Fruit fly (Drosophila melanogaster) whole organism, embryonic: ENCODE measurements around the gene CG42716.

Experiments used
- Atf6 ChIP-seq: fragments of 200-800 bp; sonication (Bioruptor generic); IDR thresholded peaks from 2 replicates; pipeline ENCODE4 v1.3.6; 2022; ENCODE audit warnings: missing biosample characterization, missing genetic modification characterization
- BtbVII ChIP-seq: fragments of 200-800 bp; sonication (Bioruptor generic); optimal IDR thresholded peaks from 3 replicates; lab custom pipeline; 2017; ENCODE audit warnings: missing biosample characterization, mild to moderate bottlenecking, missing genetic modification characterization
- CG10431 ChIP-seq: fragments of 200-800 bp; sonication (Bioruptor generic); optimal IDR thresholded peaks from 3 replicates; lab custom pipeline; 2018; ENCODE audit warnings: missing biosample characterization, mild to moderate bottlenecking, missing genetic modification characterization
- CG10462 ChIP-seq: fragments of 200-800 bp; sonication (Bioruptor generic); optimal IDR thresholded peaks from 2 replicates; lab custom pipeline; 2016; ENCODE audit warnings: missing biosample characterization, missing genetic modification characterization
- CG14050 ChIP-seq: fragments of 200-800 bp; sonication (Bioruptor generic); IDR thresholded peaks from 3 replicates; pipeline ENCODE4 v1.3.6; 2022; ENCODE audit warnings: missing biosample characterization, missing genetic modification characterization
- CG14441 ChIP-seq: fragments of 200-800 bp; sonication (Bioruptor generic); IDR thresholded peaks from 2 replicates; pipeline ENCODE4 v1.3.6; 2022; ENCODE audit warnings: missing biosample characterization, missing genetic modification characterization
- CG1603 ChIP-seq: fragments of 200-800 bp; sonication (Bioruptor generic); optimal IDR thresholded peaks from 2 replicates; lab custom pipeline; 2019; ENCODE audit warnings: missing biosample characterization, mild to moderate bottlenecking, missing genetic modification characterization, moderate library complexity
- CG1792 ChIP-seq: fragments of 200-800 bp; sonication (Bioruptor generic); optimal IDR thresholded peaks from 2 replicates; lab custom pipeline; 2016; ENCODE audit warnings: missing biosample characterization, missing genetic modification characterization
- CG18764 ChIP-seq: fragments of 200-800 bp; sonication (Bioruptor generic); optimal IDR thresholded peaks from 3 replicates; lab custom pipeline; 2016; ENCODE audit warnings: missing biosample characterization, missing genetic modification characterization
- CG34376 ChIP-seq: fragments of 200-800 bp; sonication (Bioruptor generic); optimal IDR thresholded peaks from 2 replicates; lab custom pipeline; 2018; ENCODE audit warnings: missing biosample characterization, mild to moderate bottlenecking, missing genetic modification characterization
- CG3838 ChIP-seq: fragments of 200-800 bp; sonication (Bioruptor generic); optimal IDR thresholded peaks from 3 replicates; lab custom pipeline; 2016; ENCODE audit warnings: missing biosample characterization, missing genetic modification characterization
- CG4360 ChIP-seq: fragments of 200-800 bp; sonication (Bioruptor generic); IDR thresholded peaks from 2 replicates; pipeline ENCODE4 v1.3.6; 2022; ENCODE audit warnings: missing biosample characterization, missing genetic modification characterization
- CG8089 ChIP-seq: fragments of 200-800 bp; sonication (Bioruptor generic); optimal IDR thresholded peaks from 3 replicates; lab custom pipeline; 2016; ENCODE audit warnings: missing biosample characterization, missing genetic modification characterization
- CoRest ChIP-seq: fragments of 200-800 bp; sonication (Bioruptor generic); optimal IDR thresholded peaks from 3 replicates; lab custom pipeline; 2018; ENCODE audit warnings: missing biosample characterization, mild to moderate bottlenecking, missing genetic modification characterization, moderate library complexity
- D ChIP-seq, 2 experiments: fragments of 200-800 bp in 1 of 2; fragments of >200 bp in 1 of 2; sonication (Bioruptor generic) in 1 of 2; optimal IDR thresholded peaks; 2 replicates in 1 of 2; 3 replicates in 1 of 2; lab custom pipeline; 2017; ENCODE audit warnings: mild to moderate bottlenecking in 1 of 2, missing biosample characterization in 1 of 2, missing genetic modification characterization in 1 of 2, missing genetic modification reagents in 1 of 2
- Deaf1 ChIP-seq: fragments of 200-800 bp; optimal IDR thresholded peaks from 3 replicates; lab custom pipeline; 2019; ENCODE audit warnings: missing biosample characterization, mild to moderate bottlenecking, missing genetic modification characterization, moderate library complexity
- Dip2 ChIP-seq: fragments of 200-800 bp; sonication (Bioruptor generic); IDR thresholded peaks from 2 replicates; pipeline ENCODE4 v1.3.6; 2022; ENCODE audit warnings: missing biosample characterization, missing genetic modification characterization
- E2f2 ChIP-seq: fragments of 200-800 bp; sonication (Bioruptor generic); IDR thresholded peaks from 2 replicates; pipeline ENCODE4 v1.3.6; 2022; ENCODE audit warnings: missing biosample characterization, missing genetic modification characterization
- HHEX ChIP-seq: fragments of 200-800 bp; sonication (Bioruptor generic); optimal IDR thresholded peaks from 3 replicates; lab custom pipeline; 2017; ENCODE audit warnings: missing biosample characterization, mild to moderate bottlenecking, missing genetic modification characterization, missing genetic modification reagents
- HLH4C ChIP-seq: fragments of 200-800 bp; sonication (Bioruptor generic); IDR thresholded peaks from 3 replicates; pipeline ENCODE4 v1.3.6; 2022; ENCODE audit warnings: missing biosample characterization, missing genetic modification characterization; ENCODE audit not compliant: partially characterized antibody
- Hand ChIP-seq: fragments of 200-800 bp; sonication (Bioruptor generic); optimal IDR thresholded peaks from 2 replicates; lab custom pipeline; 2017; ENCODE audit warnings: mild to moderate bottlenecking, missing biosample characterization, missing genetic modification reagents, missing genetic modification characterization
- HmgZ ChIP-seq: fragments of 200-800 bp; sonication (Bioruptor generic); optimal IDR thresholded peaks from 2 replicates; lab custom pipeline; 2018; ENCODE audit warnings: missing biosample characterization, mild to moderate bottlenecking, missing genetic modification characterization
- Max ChIP-seq: fragments of 200-800 bp; sonication (Bioruptor generic); optimal IDR thresholded peaks from 2 replicates; lab custom pipeline; 2016; ENCODE audit warnings: missing biosample characterization, mild to moderate bottlenecking, missing genetic modification characterization
- Xbp1 ChIP-seq: fragments of 200-800 bp; sonication (Bioruptor generic); optimal IDR thresholded peaks from 3 replicates; lab custom pipeline; 2016; ENCODE audit warnings: missing biosample characterization, mild to moderate bottlenecking, missing genetic modification characterization
- al ChIP-seq: fragments of 200-800 bp; sonication (Bioruptor generic); IDR thresholded peaks from 2 replicates; pipeline ENCODE4 v1.3.6; 2022; ENCODE audit warnings: missing biosample characterization, missing genetic modification characterization
- ap ChIP-seq: fragments of 200-800 bp; sonication (Bioruptor generic); IDR thresholded peaks from 2 replicates; pipeline ENCODE4 v1.3.6; 2022; ENCODE audit warnings: missing biosample characterization, missing genetic modification characterization
- ase ChIP-seq: fragments of 200-800 bp; sonication (Bioruptor generic); IDR thresholded peaks from 3 replicates; pipeline ENCODE4 v1.3.6; 2022; ENCODE audit warnings: missing biosample characterization, missing genetic modification characterization
- ato ChIP-seq: fragments of 200-800 bp; sonication (Bioruptor generic); IDR thresholded peaks from 2 replicates; pipeline ENCODE4 v1.3.6; 2022; ENCODE audit warnings: missing biosample characterization, missing genetic modification characterization; ENCODE audit not compliant: partially characterized antibody
- bigmax ChIP-seq: fragments of 200-800 bp; sonication (Bioruptor generic); optimal IDR thresholded peaks from 2 replicates; lab custom pipeline; 2018; ENCODE audit warnings: missing biosample characterization, mild to moderate bottlenecking, missing genetic modification characterization
- btn ChIP-seq: fragments of 200-800 bp; sonication (Bioruptor generic); optimal IDR thresholded peaks from 2 replicates; lab custom pipeline; 2016; ENCODE audit warnings: missing biosample characterization, missing genetic modification characterization
- chinmo ChIP-seq: fragments of 200-800 bp; sonication (Bioruptor generic); IDR thresholded peaks from 4 replicates; pipeline ENCODE4 v1.3.6; 2022; ENCODE audit warnings: missing biosample characterization, missing genetic modification characterization; ENCODE audit not compliant: partially characterized antibody
- croc ChIP-seq: fragments of 200-800 bp; sonication (Bioruptor generic); conservative IDR thresholded peaks from 3 replicates; pipeline ENCODE4 v1.3.6; 2022; ENCODE audit warnings: missing biosample characterization, missing genetic modification characterization
- fd96Cb ChIP-seq: fragments of 200-800 bp; sonication (Bioruptor generic); optimal IDR thresholded peaks from 2 replicates; lab custom pipeline; 2018; ENCODE audit warnings: missing biosample characterization, mild to moderate bottlenecking, missing genetic modification characterization, moderate library complexity
- gsb-n ChIP-seq: fragments of 200-800 bp; sonication (Bioruptor generic); optimal IDR thresholded peaks from 3 replicates; lab custom pipeline; 2018; ENCODE audit warnings: missing biosample characterization, mild to moderate bottlenecking, missing genetic modification characterization
- hkb ChIP-seq, 2 experiments: fragments of 200-800 bp in 1 of 2; fragments of >200 bp in 1 of 2; sonication (Bioruptor generic) in 1 of 2; IDR thresholded peaks in 1 of 2; optimal IDR thresholded peaks in 1 of 2; 2 replicates each; pipeline versions ENCODE4 v1.3.6 to Lab custom; 2017 to 2022; ENCODE audit warnings: missing biosample characterization in 1 of 2, missing genetic modification characterization in 1 of 2
- nerfin-2 ChIP-seq: fragments of 200-800 bp; sonication (Bioruptor generic); IDR thresholded peaks from 2 replicates; pipeline ENCODE4 v1.3.6; 2022; ENCODE audit warnings: missing biosample characterization, missing genetic modification characterization; ENCODE audit not compliant: partially characterized antibody
- nom ChIP-seq: fragments of 200-800 bp; sonication (Bioruptor generic); optimal IDR thresholded peaks from 2 replicates; lab custom pipeline; 2017; ENCODE audit warnings: missing biosample characterization, missing genetic modification characterization, mild to moderate bottlenecking, moderate library complexity, missing genetic modification reagents
- odd ChIP-seq: fragments of 200-800 bp; sonication (Bioruptor generic); optimal IDR thresholded peaks from 2 replicates; lab custom pipeline; 2017; ENCODE audit warnings: missing biosample characterization, mild to moderate bottlenecking, missing genetic modification characterization
- p53 ChIP-seq: fragments of 200-800 bp; sonication (Bioruptor generic); optimal IDR thresholded peaks from 2 replicates; lab custom pipeline; 2016; ENCODE audit warnings: missing biosample characterization, missing genetic modification characterization
- ro ChIP-seq: fragments of 200-800 bp; sonication (Bioruptor generic); IDR thresholded peaks from 2 replicates; pipeline ENCODE4 v1.3.6; 2022; ENCODE audit warnings: missing biosample characterization, missing genetic modification characterization
- sim ChIP-seq: fragments of 200-800 bp; sonication (Bioruptor generic); IDR thresholded peaks from 2 replicates; pipeline ENCODE4 v1.3.6; 2022; ENCODE audit warnings: missing biosample characterization, missing genetic modification characterization
- slp2 ChIP-seq: fragments of 200-800 bp; sonication (Bioruptor generic); optimal IDR thresholded peaks from 2 replicates; lab custom pipeline; 2016; ENCODE audit warnings: missing biosample characterization, missing genetic modification characterization
- ssp ChIP-seq: fragments of 200-800 bp; sonication (Bioruptor generic); IDR thresholded peaks from 2 replicates; pipeline ENCODE4 v1.3.6; 2022; ENCODE audit warnings: missing biosample characterization, missing genetic modification characterization
- tin ChIP-seq: fragments of 200-800 bp; sonication (Bioruptor generic); optimal IDR thresholded peaks from 3 replicates; lab custom pipeline; 2016; ENCODE audit warnings: missing biosample characterization, missing genetic modification characterization
- tna ChIP-seq: fragments of 200-800 bp; sonication (Bioruptor generic); IDR thresholded peaks from 2 replicates; pipeline ENCODE4 v1.3.6; 2022; ENCODE audit warnings: missing biosample characterization, missing genetic modification characterization; ENCODE audit not compliant: partially characterized antibody
- tup ChIP-seq: fragments of 200-800 bp; sonication (Bioruptor generic); optimal IDR thresholded peaks from 2 replicates; lab custom pipeline; 2016; ENCODE audit warnings: missing biosample characterization, mild to moderate bottlenecking, missing genetic modification characterization, moderate library complexity
- unc-4 ChIP-seq: fragments of 200-800 bp; sonication (Bioruptor generic); IDR thresholded peaks from 2 replicates; pipeline ENCODE4 v1.3.6; 2022; ENCODE audit warnings: missing biosample characterization, missing genetic modification characterization; ENCODE audit not compliant: partially characterized antibody
- vfl ChIP-seq: fragments of 200-800 bp; sonication (Bioruptor generic); optimal IDR thresholded peaks from 2 replicates; lab custom pipeline; 2016; ENCODE audit warnings: missing biosample characterization, missing genetic modification characterization
- vvl ChIP-seq: fragments of 200-800 bp; sonication (Bioruptor generic); IDR thresholded peaks from 2 replicates; pipeline ENCODE4 v1.3.6; 2022; ENCODE audit warnings: missing biosample characterization, missing genetic modification characterization
- wek ChIP-seq: fragments of 200-800 bp; sonication (Bioruptor generic); optimal IDR thresholded peaks from 3 replicates; lab custom pipeline; 2018; ENCODE audit warnings: missing biosample characterization, mild to moderate bottlenecking, missing genetic modification characterization, moderate library complexity

The CG42716 gene

DNA sequence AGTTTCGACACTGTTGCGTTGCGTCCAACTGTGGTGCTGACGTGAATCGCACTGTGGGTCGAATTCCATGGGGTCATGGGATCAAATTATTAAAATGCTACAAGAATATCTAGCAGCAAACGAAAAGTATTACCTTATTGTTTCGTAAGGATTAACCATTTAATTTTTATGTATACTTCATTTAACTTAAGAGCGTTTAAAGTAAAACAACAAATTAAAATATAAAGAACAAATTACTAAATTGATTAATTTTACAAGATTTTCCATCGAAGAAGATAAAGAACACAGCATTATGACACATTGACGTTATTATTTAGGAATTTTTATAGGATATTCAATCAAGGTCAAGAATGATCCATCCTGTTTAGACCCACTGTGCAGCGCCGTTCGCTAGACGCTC is 20.5 kb downstream of the CG42716 start (continued):
- TF ChIP-seq odd (peak; percentile 10), CoRest (peak; percentile 64), ssp (GFP tag; lab: Robert Waterston, UW) (no peak), vvl (GFP tag; lab: Robert Waterston, UW) (peak; percentile 22; the same call in 1 of the 2 replicates), tna (GFP tag; lab: Robert Waterston, UW) (no peak), HHEX (GFP tag; lab: Kevin White, UChicago) (peak; percentile 14), BtbVII (GFP tag; lab: Kevin White, UChicago) (peak; percentile 45), btn (GFP tag; lab: Kevin White, UChicago) (no peak), CG4360 (no peak), gsb-n (tag; lab: Kevin White, UChicago) (no peak), D (optimal IDR thresholded peaks at IDR 0.05; lab: Kevin White, UChicago) (no peak), D (GFP tag; optimal IDR thresholded peaks at IDR 0.05; lab: Kevin White, UChicago) (peak; percentile 43), E2f2 (peak; percentile 22; the same call in 1 of the 2 replicates), tin (peak; percentile 30), CG3838 (GFP tag; lab: Kevin White, UChicago) (no peak), ato (GFP tag; lab: Robert Waterston, UW) (no peak), HmgZ (tag; lab: Kevin White, UChicago) (no peak), HLH4C (GFP tag; lab: Robert Waterston, UW) (no peak), unc-4 (GFP tag; lab: Robert Waterston, UW) (no peak), bigmax (no peak), Max (GFP tag; lab: Kevin White, UChicago) (no peak), Deaf1 (peak; percentile 33), CG1603 (tag; lab: Kevin White, UChicago) (no peak), sim (GFP tag; lab: Robert Waterston, UW) (no peak), Hand (GFP tag; lab: Kevin White, UChicago) (no peak), p53 (GFP tag; lab: Kevin White, UChicago) (no peak), Atf6 (GFP tag; lab: Robert Waterston, UW) (peak; percentile 11; the same call in 1 of the 2 replicates), CG1792 (GFP tag; lab: Kevin White, UChicago) (no peak), chinmo (GFP tag; lab: Robert Waterston, UW) (no peak), fd96Cb (tag; lab: Kevin White, UChicago) (peak; percentile 51), slp2 (GFP tag; lab: Kevin White, UChicago) (no peak), ap (peak; percentile 35; the same call in 1 of the 2 replicates), CG8089 (GFP tag; lab: Kevin White, UChicago) (no peak), CG10431 (GFP tag; lab: Kevin White, UChicago) (no peak), CG14050 (no peak), nerfin-2 (GFP tag; lab: Robert Waterston, UW) (no peak), hkb (optimal IDR thresholded peaks at IDR 0.05; lab: Kevin White, UChicago) (no peak), hkb (GFP tag; IDR thresholded peaks at IDR 0.05; lab: Robert Waterston, UW) (peak; percentile 61), vfl (GFP tag; lab: Kevin White, UChicago) (no peak), wek (no peak), tup (no peak), CG34376 (GFP tag; lab: Kevin White, UChicago) (no peak), croc (GFP tag; lab: Robert Waterston, UW) (no peak), CG14441 (GFP tag; lab: Robert Waterston, UW) (no peak), Dip2 (no peak), al (no peak), CG18764 (GFP tag; lab: Kevin White, UChicago) (no peak), Xbp1 (peak; percentile 57), CG10462 (GFP tag; lab: Kevin White, UChicago) (peak; percentile 2), nom (GFP tag; lab: Kevin White, UChicago) (no peak), ase (no peak; the same call in 2 of the 3 replicates), ro (no peak)
